Worm (Caenorhabditis elegans) whole organism, late embryonic: ENCODE measurements around the gene Y32B12C.1.

Experiments
- F13H6.1 ChIP-seq: sonication (generic microtip); optimal IDR thresholded peaks from 2 replicates; lab custom pipeline; 2016; ENCODE audit warnings: missing genetic modification characterization, missing compliant biosample characterization
- K02D7.2 ChIP-seq: sonication (generic microtip); optimal IDR thresholded peaks from 2 replicates; lab custom pipeline; 2017; ENCODE audit warnings: mild to moderate bottlenecking, missing genetic modification characterization, missing compliant biosample characterization
- K09A11.1 ChIP-seq: sonication (generic microtip); optimal IDR thresholded peaks from 2 replicates; lab custom pipeline; 2017; ENCODE audit warnings: antibody characterized with exemption, mild to moderate bottlenecking, missing genetic modification characterization, missing compliant biosample characterization; ENCODE audit not compliant: insufficient read depth
- T23F11.4 ChIP-seq: fragments of 200-800 bp; sonication (Bioruptor generic); optimal IDR thresholded peaks from 2 replicates; lab custom pipeline; 2018; ENCODE audit warnings: mild to moderate bottlenecking, missing genetic modification characterization, missing compliant biosample characterization
- ceh-18 ChIP-seq: sonication (generic microtip); optimal IDR thresholded peaks from 2 replicates; lab custom pipeline; 2016; ENCODE audit warnings: missing genetic modification characterization, missing compliant biosample characterization
- ceh-19 ChIP-seq: fragments of 200-800 bp; sonication (Bioruptor generic); optimal IDR thresholded peaks from 2 replicates; lab custom pipeline; 2018; ENCODE audit warnings: mild to moderate bottlenecking, missing genetic modification characterization, missing compliant biosample characterization
- ceh-2 ChIP-seq: sonication (generic microtip); optimal IDR thresholded peaks from 2 replicates; lab custom pipeline; 2016; ENCODE audit warnings: missing genotype, missing genetic modification characterization, missing compliant biosample characterization
- ceh-22 ChIP-seq: sonication (generic microtip); optimal IDR thresholded peaks from 2 replicates; lab custom pipeline; 2017; ENCODE audit warnings: missing biosample characterization, missing genetic modification characterization
- ceh-24 ChIP-seq: sonication (generic microtip); optimal IDR thresholded peaks from 2 replicates; lab custom pipeline; 2016; ENCODE audit warnings: mild to moderate bottlenecking, missing genetic modification characterization, missing compliant biosample characterization
- ceh-31 ChIP-seq: sonication (generic microtip); optimal IDR thresholded peaks from 2 replicates; lab custom pipeline; 2016; ENCODE audit warnings: missing genetic modification characterization, missing compliant biosample characterization
- ceh-48 ChIP-seq: sonication (generic microtip); optimal IDR thresholded peaks from 2 replicates; lab custom pipeline; 2016; ENCODE audit warnings: missing genetic modification characterization, inconsistent platforms, missing compliant biosample characterization
- ceh-6 ChIP-seq: fragments of 200-800 bp; sonication (Bioruptor generic); optimal IDR thresholded peaks from 2 replicates; lab custom pipeline; 2018; ENCODE audit warnings: mild to moderate bottlenecking, missing genetic modification characterization, missing compliant biosample characterization
- che-1 ChIP-seq: sonication (generic microtip); optimal IDR thresholded peaks from 2 replicates; lab custom pipeline; 2016; ENCODE audit warnings: mild to moderate bottlenecking, missing genetic modification characterization, missing compliant biosample characterization
- dve-1 ChIP-seq: sonication (generic microtip); optimal IDR thresholded peaks from 2 replicates; lab custom pipeline; 2017; ENCODE audit warnings: antibody characterized with exemption, mild to moderate bottlenecking, missing genetic modification characterization, missing compliant biosample characterization
- elt-2 ChIP-seq: sonication (generic microtip); optimal IDR thresholded peaks from 2 replicates; lab custom pipeline; 2016; ENCODE audit warnings: missing genetic modification reagents, missing genetic modification characterization, missing compliant biosample characterization
- elt-4 ChIP-seq: sonication (generic microtip); optimal IDR thresholded peaks from 2 replicates; lab custom pipeline; 2016; ENCODE audit warnings: missing genetic modification characterization, missing compliant biosample characterization
- fax-1 ChIP-seq: sonication (generic microtip); optimal IDR thresholded peaks from 2 replicates; lab custom pipeline; 2016; ENCODE audit warnings: missing genotype, missing genetic modification characterization, missing compliant biosample characterization
- fkh-10 ChIP-seq: fragments of 150-350 bp; optimal IDR thresholded peaks from 2 replicates; lab custom pipeline; 2014; ENCODE audit warnings: missing biosample characterization, missing genetic modification reagents, missing genetic modification characterization
- hlh-13 ChIP-seq: fragments of 200-800 bp; sonication (Bioruptor generic); optimal IDR thresholded peaks from 2 replicates; lab custom pipeline; 2018; ENCODE audit warnings: mild to moderate bottlenecking, missing genetic modification characterization, missing compliant biosample characterization
- hlh-30 ChIP-seq: sonication (generic microtip); optimal IDR thresholded peaks from 2 replicates; lab custom pipeline; 2017; ENCODE audit warnings: antibody characterized with exemption, missing genetic modification characterization, missing compliant biosample characterization; ENCODE audit not compliant: insufficient read depth
- hlh-8 ChIP-seq: sonication (generic microtip); optimal IDR thresholded peaks from 2 replicates; lab custom pipeline; 2016; ENCODE audit warnings: missing genotype, missing genetic modification characterization, missing compliant biosample characterization
- lin-11 ChIP-seq: fragments of 200-800 bp; sonication (Bioruptor generic); optimal IDR thresholded peaks from 2 replicates; lab custom pipeline; 2018; ENCODE audit warnings: mild to moderate bottlenecking, missing genetic modification characterization, missing compliant biosample characterization
- mec-3 ChIP-seq: sonication (generic microtip); optimal IDR thresholded peaks from 2 replicates; lab custom pipeline; 2016; ENCODE audit warnings: borderline replicate concordance, missing genetic modification characterization, missing compliant biosample characterization
- nhr-232 ChIP-seq: sonication (generic microtip); optimal IDR thresholded peaks from 2 replicates; lab custom pipeline; 2016; ENCODE audit warnings: missing genetic modification characterization, missing compliant biosample characterization
- pag-3 ChIP-seq: sonication (generic microtip); optimal IDR thresholded peaks from 2 replicates; lab custom pipeline; 2016; ENCODE audit warnings: missing compliant biosample characterization, missing genetic modification characterization, borderline replicate concordance
- pat-9 ChIP-seq: fragments of 200-800 bp; sonication (Bioruptor generic); optimal IDR thresholded peaks from 2 replicates; lab custom pipeline; 2018; ENCODE audit warnings: mild to moderate bottlenecking, missing genetic modification characterization, moderate library complexity, missing compliant biosample characterization
- pax-1 ChIP-seq: fragments of 150-350 bp; optimal IDR thresholded peaks from 2 replicates; lab custom pipeline; 2014; ENCODE audit warnings: missing biosample characterization, missing genetic modification characterization
- pha-2 ChIP-seq: sonication (generic microtip); optimal IDR thresholded peaks from 2 replicates; lab custom pipeline; 2017; ENCODE audit warnings: mild to moderate bottlenecking, missing genetic modification characterization, missing compliant biosample characterization
- pha-4 ChIP-seq: fragments of 150-350 bp; optimal IDR thresholded peaks from 2 replicates; lab custom pipeline; 2018; ENCODE audit warnings: missing biosample characterization, missing genetic modification reagents, missing genetic modification characterization
- pqm-1 ChIP-seq: sonication (generic microtip); optimal IDR thresholded peaks from 2 replicates; lab custom pipeline; 2016; ENCODE audit warnings: missing genetic modification characterization, missing compliant biosample characterization
- pros-1 ChIP-seq: fragments of 150-350 bp; optimal IDR thresholded peaks from 2 replicates; lab custom pipeline; 2014; ENCODE audit warnings: missing biosample characterization, missing genetic modification reagents, missing genetic modification characterization
- sdc-2 ChIP-seq: sonication (generic microtip); optimal IDR thresholded peaks from 2 replicates; lab custom pipeline; 2016; ENCODE audit warnings: missing genotype, missing genetic modification characterization, missing compliant biosample characterization
- sox-2 ChIP-seq: fragments of 200-800 bp; sonication (Bioruptor generic); IDR thresholded peaks from 2 replicates; pipeline ENCODE4 v1.3.6; 2022; ENCODE audit warnings: missing genetic modification reagents, missing genetic modification characterization, missing compliant biosample characterization
- syd-9 ChIP-seq: sonication (generic microtip); optimal IDR thresholded peaks from 2 replicates; lab custom pipeline; 2016; ENCODE audit warnings: mild to moderate bottlenecking, missing genetic modification characterization, moderate library complexity, missing compliant biosample characterization
- tbx-7 ChIP-seq: sonication (generic microtip); optimal IDR thresholded peaks from 2 replicates; lab custom pipeline; 2016; ENCODE audit warnings: missing genotype, missing genetic modification characterization, missing compliant biosample characterization
- ttx-3 ChIP-seq: sonication (generic microtip); optimal IDR thresholded peaks from 2 replicates; lab custom pipeline; 2016; ENCODE audit warnings: missing genetic modification reagents, missing genetic modification characterization, missing compliant biosample characterization
- unc-55 ChIP-seq: sonication (generic microtip); optimal IDR thresholded peaks from 2 replicates; lab custom pipeline; 2017; ENCODE audit warnings: missing biosample characterization, missing genetic modification reagents, missing genetic modification characterization
- unc-86 ChIP-seq: sonication (generic microtip); optimal IDR thresholded peaks from 2 replicates; lab custom pipeline; 2016; ENCODE audit warnings: missing genetic modification characterization, missing compliant biosample characterization
- ztf-16 ChIP-seq: sonication (generic microtip); optimal IDR thresholded peaks from 2 replicates; lab custom pipeline; 2017; ENCODE audit warnings: missing genetic modification characterization, missing compliant biosample characterization

The Y32B12C.1 gene

ce11 chrV:16620874-16621273 lies 14.5 kb downstream of the Y32B12C.1 start, which contains the start of gene Y70C5A.3:
TSS of gene Y70C5A.3 (minus strand) at chrV:16620923.
- TF ChIP-seq dve-1 (tag; lab: Kevin White, UChicago): no peak
- TF ChIP-seq F13H6.1 (tag; lab: Kevin White, UChicago): no peak
- no peak for TF ChIP-seq che-1 (tag; lab: Kevin White, UChicago)
- no peak for TF ChIP-seq ceh-19 (GFP tag; lab: Kevin White, UChicago)
- TF ChIP-seq hlh-30: no peak
- no peak for TF ChIP-seq K02D7.2 (tag; lab: Kevin White, UChicago)
- no peak for TF ChIP-seq pqm-1 (tag; lab: Kevin White, UChicago)
- TF ChIP-seq K09A11.1: no peak
- no peak for TF ChIP-seq nhr-232 (tag; lab: Kevin White, UChicago)
- TF ChIP-seq unc-55: no peak
- no peak for TF ChIP-seq fkh-10 (GFP tag; lab: Kevin White, UChicago)
- TF ChIP-seq sox-2: no peak
- no peak for TF ChIP-seq pros-1 (tag; lab: Kevin White, UChicago)
- TF ChIP-seq syd-9 (tag; lab: Kevin White, UChicago): no peak
- TF ChIP-seq ceh-24: no peak
- TF ChIP-seq ceh-22 (tag; lab: Kevin White, UChicago): no peak

- TF ChIP-seq fkh-10 (GFP tag; lab: Kevin White, UChicago) (no peak), hlh-8 (no peak), pat-9 (tag; lab: Kevin White, UChicago) (peak; percentile 24), lin-11 (peak; percentile 45), syd-9 (tag; lab: Kevin White, UChicago) (no peak), ceh-48 (tag; lab: Kevin White, UChicago) (no peak), ztf-16 (tag; lab: Kevin White, UChicago) (no peak), sox-2 (no peak), mec-3 (tag; lab: Kevin White, UChicago) (no peak), pros-1 (tag; lab: Kevin White, UChicago) (no peak), pha-2 (tag; lab: Kevin White, UChicago) (no peak), fax-1 (tag; lab: Kevin White, UChicago) (no peak), unc-86 (tag; lab: Kevin White, UChicago) (no peak), tbx-7 (tag; lab: Kevin White, UChicago) (no peak), ttx-3 (tag; lab: Kevin White, UChicago) (peak; percentile 56), elt-4 (tag; lab: Kevin White, UChicago) (no peak), ceh-6 (GFP tag; lab: Kevin White, UChicago) (peak; percentile 57), elt-2 (tag; lab: Kevin White, UChicago) (peak; percentile 26), hlh-13 (GFP tag; lab: Kevin White, UChicago) (no peak), T23F11.4 (GFP tag; lab: Kevin White, UChicago) (no peak), pha-4 (no peak), ceh-18 (tag; lab: Kevin White, UChicago) (no peak), ceh-2 (tag; lab: Kevin White, UChicago) (no peak), pax-1 (tag; lab: Kevin White, UChicago) (no peak), sdc-2 (tag; lab: Kevin White, UChicago) (no peak), dve-1 (tag; lab: Kevin White, UChicago) (no peak), ceh-19 (GFP tag; lab: Kevin White, UChicago) (no peak)
Measured at ce11 chrV:16621894-16622293, 15.5 kb downstream of the Y32B12C.1 start.

DNA sequence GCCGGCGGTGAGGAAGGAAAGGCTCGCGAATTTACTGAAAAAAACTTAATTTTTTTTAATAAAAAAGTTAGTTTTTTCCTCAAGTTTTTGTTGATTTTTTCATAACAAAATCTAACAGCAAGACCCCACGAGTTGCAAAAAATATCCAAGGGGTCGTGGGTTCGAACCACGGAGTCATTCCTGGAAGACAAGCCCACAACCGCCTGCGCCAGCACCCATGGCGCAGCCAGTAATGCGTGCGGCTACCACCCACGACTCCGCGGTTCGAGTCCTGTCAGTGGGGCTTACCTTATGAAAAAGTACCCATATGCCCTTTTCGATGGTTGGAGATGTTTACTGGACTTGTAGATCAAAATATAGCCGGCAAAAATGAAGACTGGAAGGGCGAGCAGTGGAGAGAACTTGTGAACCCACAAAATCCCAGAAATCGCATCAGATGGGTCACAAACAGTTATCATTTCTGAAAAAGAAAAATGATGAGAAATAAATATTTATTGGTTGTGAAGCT lies 16.4 kb downstream of the Y32B12C.1 start, which contains the start of gene Y70C5A.2:
Y70C5A.2 (minus strand) TSS at position 458 of the 508 bp plus-strand sequence.
- TF ChIP-seq pag-3 (tag; lab: Kevin White, UChicago) (peak; percentile 82), ceh-31 (tag; lab: Kevin White, UChicago) (no peak)
